Worm (Caenorhabditis elegans) whole organism, young adult: ENCODE results near the gene nhr-268.

Experiments
- F23B12.7 ChIP-seq: sonication (generic microtip); optimal IDR thresholded peaks from 2 replicates; lab custom pipeline; 2017; ENCODE audit warnings: missing genetic modification characterization, mild to moderate bottlenecking, missing compliant biosample characterization, antibody characterized with exemption, moderate library complexity; ENCODE audit not compliant: insufficient read depth
- dpl-1 ChIP-seq: fragments of 150-350 bp; optimal IDR thresholded peaks from 2 replicates; lab custom pipeline; 2014; ENCODE audit warnings: missing biosample characterization, missing genetic modification reagents, missing genetic modification characterization
- egl-18 ChIP-seq: fragments of 200-800 bp; sonication (Bioruptor generic); IDR thresholded peaks from 2 replicates; pipeline ENCODE4 v1.3.6; 2022; ENCODE audit warnings: missing genetic modification reagents, missing genetic modification characterization, missing compliant biosample characterization
- ekl-4 ChIP-seq: fragments of 200-800 bp; sonication (Bioruptor generic); IDR thresholded peaks from 2 replicates; pipeline ENCODE4 v1.3.6; 2022; ENCODE audit warnings: missing genetic modification reagents, missing genetic modification characterization, missing compliant biosample characterization
- pha-4 ChIP-seq: fragments of 150-350 bp; sonication (generic microtip); optimal IDR thresholded peaks from 2 replicates; lab custom pipeline; 2014; ENCODE audit warnings: missing biosample characterization, missing genetic modification reagents, missing genetic modification characterization
- repo-1 ChIP-seq: sonication (generic microtip); optimal IDR thresholded peaks from 2 replicates; lab custom pipeline; 2017; ENCODE audit warnings: mild to moderate bottlenecking, missing genetic modification characterization, missing compliant biosample characterization
- sdz-38 ChIP-seq: sonication (generic microtip); optimal IDR thresholded peaks from 2 replicates; lab custom pipeline; 2016; ENCODE audit warnings: missing genotype, missing genetic modification characterization, missing compliant biosample characterization
- snpc-4 ChIP-seq, 5 experiments: fragments of 150-350 bp in 1 of 5; sonication (generic microtip) in 4 of 5; optimal IDR thresholded peaks; 2 replicates each; lab custom pipeline; 2014 to 2018; ENCODE audit warnings: missing genetic modification characterization in 5 of 5, missing biosample characterization in 3 of 5, antibody characterized with exemption in 2 of 5, mild to moderate bottlenecking in 2 of 5, missing compliant biosample characterization in 2 of 5, missing genotype in 2 of 5, moderate library complexity in 2 of 5, missing genetic modification reagents in 1 of 5
- unc-62 ChIP-seq: fragments of 150-350 bp; optimal IDR thresholded peaks from 2 replicates; lab custom pipeline; 2014; ENCODE audit warnings: missing biosample characterization, missing genetic modification reagents, missing genetic modification characterization

DNA sequence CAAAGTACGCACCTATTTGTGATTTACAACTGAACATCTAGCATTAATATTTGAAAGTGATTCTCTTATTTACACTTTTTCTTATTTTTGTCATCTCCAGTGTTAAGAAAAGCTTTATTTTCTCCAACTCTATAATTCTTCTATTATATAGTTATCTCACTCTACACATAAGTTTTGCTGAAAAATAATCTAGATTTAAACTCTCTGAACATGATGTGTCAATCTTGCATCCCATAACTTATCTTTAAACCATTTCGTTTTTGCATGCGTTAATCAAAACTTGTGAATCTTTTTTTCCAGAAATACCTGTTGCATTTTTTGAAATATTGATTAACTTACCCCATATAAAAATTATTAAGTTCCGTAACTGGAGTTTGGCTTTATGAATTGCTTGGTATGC lies at the start of gene nhr-268:
- TF ChIP-seq egl-18 (GFP tag; lab: Robert Waterston, UW) (no peak), ekl-4 (GFP tag; lab: Robert Waterston, UW) (no peak), snpc-4 (GFP tag; optimal IDR thresholded peaks at IDR 0.05; lab: Kevin White, UChicago) (no peak), snpc-4 (tag; optimal IDR thresholded peaks at IDR 0.05; lab: Kevin White, UChicago) (no peak), repo-1 (tag; lab: Kevin White, UChicago) (no peak), sdz-38 (tag; lab: Kevin White, UChicago) (no peak), pha-4 (tag; lab: Kevin White, UChicago) (no peak), F23B12.7 (tag; lab: Kevin White, UChicago) (no peak), dpl-1 (no peak), unc-62 (GFP tag; lab: Kevin White, UChicago) (no peak)
